Fruit fly (Drosophila melanogaster) whole organism, embryonic: ENCODE results near the gene Chpf.

ENCODE experiments used
- CG10543 ChIP-seq: fragments of 200-800 bp; sonication (Bioruptor generic); optimal IDR thresholded peaks from 3 replicates; lab custom pipeline; 2017; ENCODE audit warnings: missing biosample characterization, mild to moderate bottlenecking, missing genetic modification characterization, moderate library complexity
- CG10979 ChIP-seq: fragments of 200-800 bp; sonication (Bioruptor generic); optimal IDR thresholded peaks from 2 replicates; lab custom pipeline; 2018; ENCODE audit warnings: missing biosample characterization, mild to moderate bottlenecking, missing genetic modification characterization, moderate library complexity
- CG12071 ChIP-seq: fragments of 200-800 bp; sonication (Bioruptor generic); optimal IDR thresholded peaks from 3 replicates; lab custom pipeline; 2018; ENCODE audit warnings: missing biosample characterization, mild to moderate bottlenecking, missing genetic modification characterization
- CG12391 ChIP-seq: fragments of 200-800 bp; sonication (Bioruptor generic); optimal IDR thresholded peaks from 3 replicates; lab custom pipeline; 2018; ENCODE audit warnings: missing biosample characterization, mild to moderate bottlenecking, missing genetic modification characterization, moderate library complexity
- CG13624 ChIP-seq: fragments of 200-800 bp; sonication (Bioruptor generic); optimal IDR thresholded peaks from 2 replicates; lab custom pipeline; 2016; ENCODE audit warnings: missing biosample characterization, missing genetic modification characterization
- CG14441 ChIP-seq: fragments of 200-800 bp; sonication (Bioruptor generic); IDR thresholded peaks from 2 replicates; pipeline ENCODE4 v1.3.6; 2022; ENCODE audit warnings: missing biosample characterization, missing genetic modification characterization
- CG15479 ChIP-seq: fragments of 200-800 bp; sonication (Bioruptor generic); optimal IDR thresholded peaks from 3 replicates; lab custom pipeline; 2019; ENCODE audit warnings: missing biosample characterization, mild to moderate bottlenecking, missing genetic modification characterization, moderate library complexity
- CG17361 ChIP-seq: fragments of 200-800 bp; sonication (Bioruptor generic); IDR thresholded peaks from 3 replicates; pipeline ENCODE4 v1.3.6; 2022; ENCODE audit warnings: missing biosample characterization, missing genetic modification characterization
- CG18619 ChIP-seq: fragments of 200-800 bp; sonication (Bioruptor generic); optimal IDR thresholded peaks from 3 replicates; lab custom pipeline; 2017; ENCODE audit warnings: missing biosample characterization, mild to moderate bottlenecking, missing genetic modification characterization
- CG3065 ChIP-seq: fragments of 200-800 bp; sonication (Bioruptor generic); optimal IDR thresholded peaks from 2 replicates; lab custom pipeline; 2016; ENCODE audit warnings: missing biosample characterization, missing genetic modification characterization
- CG31224 ChIP-seq: fragments of 200-800 bp; sonication (Bioruptor generic); IDR thresholded peaks from 2 replicates; pipeline ENCODE4 v1.3.6; 2022; ENCODE audit warnings: missing biosample characterization, missing genetic modification characterization
- CG31441 ChIP-seq: fragments of 200-800 bp; sonication (Bioruptor generic); IDR thresholded peaks from 2 replicates; pipeline ENCODE4 v1.3.6; 2022; ENCODE audit warnings: missing biosample characterization, missing genetic modification characterization
- CG3838 ChIP-seq: fragments of 200-800 bp; sonication (Bioruptor generic); optimal IDR thresholded peaks from 3 replicates; lab custom pipeline; 2016; ENCODE audit warnings: missing biosample characterization, missing genetic modification characterization
- CG3995 ChIP-seq: fragments of 200-800 bp; sonication (Bioruptor generic); optimal IDR thresholded peaks from 3 replicates; lab custom pipeline; 2016; ENCODE audit warnings: missing biosample characterization, missing genetic modification characterization
- CG42726 ChIP-seq: fragments of 200-800 bp; sonication (Bioruptor generic); IDR thresholded peaks from 2 replicates; pipeline ENCODE4 v1.3.6; 2022; ENCODE audit warnings: missing biosample characterization, missing genetic modification characterization; ENCODE audit not compliant: partially characterized antibody
- CG4854 ChIP-seq: fragments of 200-800 bp; sonication (Bioruptor generic); optimal IDR thresholded peaks from 2 replicates; lab custom pipeline; 2016; ENCODE audit warnings: missing biosample characterization, missing genetic modification characterization, inconsistent platforms
- CG5953 ChIP-seq: fragments of 200-800 bp; sonication (Bioruptor generic); IDR thresholded peaks from 2 replicates; pipeline ENCODE4 v1.3.6; 2022; ENCODE audit warnings: missing biosample characterization, missing genetic modification characterization
- CG7745 ChIP-seq: fragments of 200-800 bp; sonication (Bioruptor generic); optimal IDR thresholded peaks from 2 replicates; lab custom pipeline; 2018; ENCODE audit warnings: missing biosample characterization, mild to moderate bottlenecking, missing genetic modification characterization, moderate library complexity
- CG7839 ChIP-seq: fragments of 200-800 bp; sonication (Bioruptor generic); optimal IDR thresholded peaks from 3 replicates; lab custom pipeline; 2018; ENCODE audit warnings: missing biosample characterization, mild to moderate bottlenecking, missing genetic modification characterization, moderate library complexity
- CG7987 ChIP-seq: fragments of 200-800 bp; sonication (Bioruptor generic); optimal IDR thresholded peaks from 2 replicates; lab custom pipeline; 2018; ENCODE audit warnings: missing biosample characterization, mild to moderate bottlenecking, missing genetic modification characterization, moderate library complexity
- CG8290 ChIP-seq, 3 experiments: fragments of 200-800 bp; sonication (Bioruptor generic); optimal IDR thresholded peaks; 2 replicates each; lab custom pipeline; 2016 to 2019; ENCODE audit warnings: missing biosample characterization in 3 of 3, missing genetic modification characterization in 3 of 3, mild to moderate bottlenecking in 2 of 3, moderate library complexity in 1 of 3
- CG8478 ChIP-seq: fragments of >200 bp; optimal IDR thresholded peaks from 2 replicates; lab custom pipeline; 2018
- CG9932 ChIP-seq: fragments of 200-800 bp; sonication (Bioruptor generic); IDR thresholded peaks from 2 replicates; pipeline ENCODE4 v1.3.6; 2022; ENCODE audit warnings: missing biosample characterization, missing genetic modification characterization
- CHES-1-like ChIP-seq: fragments of 200-800 bp; sonication (Bioruptor generic); optimal IDR thresholded peaks from 2 replicates; lab custom pipeline; 2016; ENCODE audit warnings: missing biosample characterization, missing genetic modification characterization
- D ChIP-seq, 2 experiments: fragments of 200-800 bp in 1 of 2; fragments of >200 bp in 1 of 2; sonication (Bioruptor generic) in 1 of 2; optimal IDR thresholded peaks; 2 replicates in 1 of 2; 3 replicates in 1 of 2; lab custom pipeline; 2017; ENCODE audit warnings: mild to moderate bottlenecking in 1 of 2, missing biosample characterization in 1 of 2, missing genetic modification characterization in 1 of 2, missing genetic modification reagents in 1 of 2
- Deaf1 ChIP-seq: fragments of 200-800 bp; optimal IDR thresholded peaks from 3 replicates; lab custom pipeline; 2019; ENCODE audit warnings: missing biosample characterization, mild to moderate bottlenecking, missing genetic modification characterization, moderate library complexity
- Lhr ChIP-seq: fragments of 200-800 bp; sonication (Bioruptor generic); optimal IDR thresholded peaks from 3 replicates; lab custom pipeline; 2017; ENCODE audit warnings: mild to moderate bottlenecking, missing biosample characterization, missing genetic modification reagents, missing genetic modification characterization
- Meics ChIP-seq: fragments of 200-800 bp; sonication (Bioruptor generic); optimal IDR thresholded peaks from 2 replicates; lab custom pipeline; 2017; ENCODE audit warnings: missing biosample characterization, mild to moderate bottlenecking, missing genetic modification characterization
- Opbp ChIP-seq: fragments of 200-800 bp; sonication (Bioruptor generic); IDR thresholded peaks from 3 replicates; pipeline ENCODE4 v1.3.6; 2022; ENCODE audit warnings: missing biosample characterization, missing genetic modification characterization; ENCODE audit not compliant: partially characterized antibody
- Optix ChIP-seq: fragments of 200-800 bp; sonication (Bioruptor generic); IDR thresholded peaks from 3 replicates; pipeline ENCODE4 v1.3.6; 2022; ENCODE audit warnings: missing biosample characterization, missing genetic modification characterization
- Sin3A ChIP-seq: fragments of >200 bp; optimal IDR thresholded peaks from 2 replicates; lab custom pipeline; 2018
- Sry-δ ChIP-seq: fragments of 200-800 bp; sonication (Bioruptor generic); optimal IDR thresholded peaks from 2 replicates; lab custom pipeline; 2016; ENCODE audit warnings: missing biosample characterization, missing genetic modification characterization
- TFAM ChIP-seq: fragments of 200-800 bp; sonication (Bioruptor generic); optimal IDR thresholded peaks from 2 replicates; lab custom pipeline; 2017; ENCODE audit warnings: missing biosample characterization, missing genetic modification characterization, inconsistent platforms
- cad ChIP-seq: fragments of >200 bp; optimal IDR thresholded peaks from 2 replicates; lab custom pipeline; 2017; ENCODE audit warnings: missing biosample characterization, missing genetic modification characterization
- cg ChIP-seq: fragments of 200-800 bp; sonication (Bioruptor generic); optimal IDR thresholded peaks from 3 replicates; lab custom pipeline; 2019; ENCODE audit warnings: missing biosample characterization, mild to moderate bottlenecking, missing genetic modification characterization, moderate library complexity
- chm ChIP-seq: fragments of 200-800 bp; sonication (Bioruptor generic); IDR thresholded peaks from 2 replicates; pipeline ENCODE4 v1.3.6; 2022; ENCODE audit warnings: missing biosample characterization, missing genetic modification characterization
- gro ChIP-seq: fragments of 200-800 bp; sonication (Bioruptor generic); optimal IDR thresholded peaks from 2 replicates; lab custom pipeline; 2016; ENCODE audit warnings: missing biosample characterization, missing genetic modification characterization
- gt ChIP-seq: fragments of 200-800 bp; sonication (Bioruptor generic); IDR thresholded peaks from 2 replicates; pipeline ENCODE4 v1.3.6; 2022; ENCODE audit warnings: missing biosample characterization, missing genetic modification characterization
- hb ChIP-seq: fragments of 200-800 bp; sonication (Bioruptor generic); IDR thresholded peaks from 3 replicates; pipeline ENCODE4 v1.3.6; 2022; ENCODE audit warnings: missing biosample characterization, missing genetic modification characterization; ENCODE audit not compliant: partially characterized antibody
- lola ChIP-seq, 3 experiments: fragments of >200 bp in 2 of 3; fragments of 200-800 bp in 1 of 3; sonication (Bioruptor generic) in 1 of 3; optimal IDR thresholded peaks; 2 replicates each; lab custom pipeline; 2017 to 2019; ENCODE audit warnings: missing biosample characterization in 3 of 3, missing genetic modification characterization in 3 of 3, mild to moderate bottlenecking in 1 of 3, moderate library complexity in 1 of 3
- luna ChIP-seq: fragments of 200-800 bp; sonication (Bioruptor generic); optimal IDR thresholded peaks from 2 replicates; lab custom pipeline; 2016; ENCODE audit warnings: missing biosample characterization, missing genetic modification characterization
- odd ChIP-seq: fragments of 200-800 bp; sonication (Bioruptor generic); optimal IDR thresholded peaks from 2 replicates; lab custom pipeline; 2017; ENCODE audit warnings: missing biosample characterization, mild to moderate bottlenecking, missing genetic modification characterization
- otp ChIP-seq: fragments of 200-800 bp; sonication (Bioruptor generic); IDR thresholded peaks from 3 replicates; pipeline ENCODE4, ENCODE4 v1.3.6; 2022; ENCODE audit warnings: missing biosample characterization, missing genetic modification characterization
- pnt ChIP-seq: fragments of 200-800 bp; sonication (Bioruptor generic); optimal IDR thresholded peaks from 3 replicates; lab custom pipeline; 2016; ENCODE audit warnings: missing biosample characterization, missing genetic modification characterization
- pzg ChIP-seq: fragments of 200-800 bp; sonication (Bioruptor generic); optimal IDR thresholded peaks from 3 replicates; lab custom pipeline; 2018; ENCODE audit warnings: missing biosample characterization, mild to moderate bottlenecking, missing genetic modification characterization, moderate library complexity
- tio ChIP-seq: fragments of 200-800 bp; sonication (Bioruptor generic); optimal IDR thresholded peaks from 2 replicates; lab custom pipeline; 2017; ENCODE audit warnings: missing biosample characterization, missing genetic modification characterization, inconsistent platforms
- tll ChIP-seq, 2 experiments: fragments of 200-800 bp in 1 of 2; fragments of >200 bp in 1 of 2; sonication (Bioruptor generic) in 1 of 2; optimal IDR thresholded peaks; 2 replicates each; lab custom pipeline; 2017 to 2019; ENCODE audit warnings: missing biosample characterization in 2 of 2, missing genetic modification characterization in 2 of 2, mild to moderate bottlenecking in 1 of 2, moderate library complexity in 1 of 2
- usp ChIP-seq: fragments of >200 bp; optimal IDR thresholded peaks from 2 replicates; lab custom pipeline; 2017; ENCODE audit warnings: missing biosample characterization, missing genetic modification characterization
- zen ChIP-seq: fragments of 200-800 bp; sonication (Bioruptor generic); optimal IDR thresholded peaks from 3 replicates; lab custom pipeline; 2018; ENCODE audit warnings: missing biosample characterization, mild to moderate bottlenecking, missing genetic modification characterization, moderate library complexity
- zfh1 ChIP-seq: fragments of 200-800 bp; sonication (Bioruptor generic); IDR thresholded peaks from 3 replicates; pipeline ENCODE4 v1.3.6; 2022; ENCODE audit warnings: missing biosample characterization, missing genetic modification characterization

Gene Chpf

DNA sequence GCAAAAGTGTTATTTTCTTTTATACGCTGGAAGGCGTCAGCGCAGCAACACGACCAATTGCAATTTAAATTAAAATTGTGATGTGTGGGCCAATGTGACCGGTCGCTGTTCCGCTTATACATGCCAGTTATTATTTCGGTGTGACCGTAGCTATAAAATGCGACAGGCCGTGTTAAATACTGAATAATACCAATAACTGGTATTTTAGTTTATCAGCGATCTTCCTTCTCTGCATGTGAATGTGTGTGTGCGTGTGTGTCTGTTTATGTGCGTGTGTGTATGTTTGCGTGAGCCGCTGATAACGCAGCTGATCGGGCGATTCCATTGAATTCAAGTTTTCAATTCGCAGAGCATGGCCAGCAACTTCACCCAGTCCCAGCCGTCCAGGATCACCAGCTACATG lies 16.5 kb upstream of the Chpf start, which contains the start of the genes CG32638, CG15717 and MFS10 (continued):
- peak; percentile 9 for TF ChIP-seq Deaf1 (tag; lab: Kevin White, UChicago)
- no peak for TF ChIP-seq pnt
- TF ChIP-seq Opbp (GFP tag; lab: Robert Waterston, UW), result peak; percentile 68
- TF ChIP-seq gt, result no peak
- no peak for TF ChIP-seq tio
- TF ChIP-seq CG7987, result peak; percentile 38
- TF ChIP-seq CG3065, result no peak
- TF ChIP-seq Sry-δ (GFP tag; lab: Kevin White, UChicago), result peak; percentile 53
- no peak for TF ChIP-seq CG10979 (tag; lab: Kevin White, UChicago)
- TF ChIP-seq chm, result no peak
- TF ChIP-seq CG18619 (GFP tag; lab: Kevin White, UChicago), result peak; percentile 22
- peak; percentile 73 for TF ChIP-seq CG15479
- TF ChIP-seq TFAM (GFP tag; lab: Kevin White, UChicago), result no peak
- TF ChIP-seq tll (GFP tag; optimal IDR thresholded peaks at IDR 0.05; lab: Kevin White, UChicago), result no peak
- TF ChIP-seq CG3995 (GFP tag; lab: Kevin White, UChicago), result peak; percentile 2
- peak; percentile 35 for TF ChIP-seq gro
- peak; percentile 33 for TF ChIP-seq Sin3A (lab: Kevin White, UChicago)
- TF ChIP-seq luna, result no peak
- peak; percentile 52 for TF ChIP-seq CG10543
- TF ChIP-seq CG5953 (GFP tag; lab: Robert Waterston, UW), result no peak
- TF ChIP-seq cg, result peak; percentile 94
- no peak for TF ChIP-seq Optix
- peak; percentile 17 for TF ChIP-seq CG8290 (GFP tag; optimal IDR thresholded peaks at IDR 0.05; lab: Kevin White, UChicago)
- peak in 1 of 2 experiments; percentile 86 for TF ChIP-seq CG8290 (tag; optimal IDR thresholded peaks at IDR 0.05; lab: Kevin White, UChicago)
- peak; percentile 30; the same call in 1 of the 2 replicates for TF ChIP-seq CG9932 (GFP tag; lab: Robert Waterston, UW)
- TF ChIP-seq zen (tag; lab: Kevin White, UChicago), result peak; percentile 32
- peak; percentile 44 for TF ChIP-seq CG12071 (GFP tag; lab: Kevin White, UChicago)
- no peak for TF ChIP-seq CG7745 (tag; lab: Kevin White, UChicago)
- TF ChIP-seq CG13624, result peak; percentile 19
- no peak for TF ChIP-seq hb (GFP tag; lab: Robert Waterston, UW)
- peak; percentile 95 for TF ChIP-seq pzg (GFP tag; lab: Kevin White, UChicago)
- no peak for TF ChIP-seq CG17361
- peak; percentile 9; the same call in 1 of the 2 replicates for TF ChIP-seq CG42726 (GFP tag; lab: Robert Waterston, UW)
- TF ChIP-seq otp (GFP tag; lab: Robert Waterston, UW), result no peak
- peak; percentile 46 for TF ChIP-seq CHES-1-like (GFP tag; lab: Kevin White, UChicago)
- TF ChIP-seq zfh1 (GFP tag; lab: Robert Waterston, UW), result peak; percentile 31; the same call in 1 of the 3 replicates
- TF ChIP-seq odd, result no peak
- peak; percentile 81 for TF ChIP-seq Lhr
- no peak for TF ChIP-seq cad (GFP tag; lab: Kevin White, UChicago)
- TF ChIP-seq CG4854 (GFP tag; lab: Kevin White, UChicago), result no peak
- TF ChIP-seq CG8478 (lab: Kevin White, UChicago), result no peak
- peak in 1 of 3 experiments; percentile 5 for TF ChIP-seq lola (GFP tag; optimal IDR thresholded peaks at IDR 0.05; lab: Kevin White, UChicago)
- TF ChIP-seq CG31441 (GFP tag; lab: Robert Waterston, UW), result 0 out of 2 replicates have a peak, but pooled peaks have one; percentile 31
- TF ChIP-seq CG12391 (tag; lab: Kevin White, UChicago), result peak; percentile 24
- peak; percentile 0 for TF ChIP-seq CG3838 (GFP tag; lab: Kevin White, UChicago)
- no peak for TF ChIP-seq CG14441 (GFP tag; lab: Robert Waterston, UW)
- peak; percentile 3 for TF ChIP-seq Meics (GFP tag; lab: Kevin White, UChicago)
- TF ChIP-seq CG31224 (GFP tag; lab: Robert Waterston, UW), result no peak
- no peak for TF ChIP-seq D (optimal IDR thresholded peaks at IDR 0.05; lab: Kevin White, UChicago)
- TF ChIP-seq D (GFP tag; optimal IDR thresholded peaks at IDR 0.05; lab: Kevin White, UChicago), result no peak
- TF ChIP-seq CG7839, result peak; percentile 0
- no peak for TF ChIP-seq usp (GFP tag; lab: Kevin White, UChicago)
